Worm (Caenorhabditis elegans) whole organism, L4 larva: Measurements from ENCODE around the gene gakh-1.
A peak's percentile ranks its signal among the peaks of the same experiment; 100 is the strongest.

ENCODE experiments used
- F10B5.3 ChIP-seq: sonication (generic microtip); optimal IDR thresholded peaks from 2 replicates; lab custom pipeline; 2016; ENCODE audit warnings: mild to moderate bottlenecking, missing genetic modification characterization, missing compliant biosample characterization
- F37D6.2 ChIP-seq: sonication (generic microtip); optimal IDR thresholded peaks from 2 replicates; lab custom pipeline; 2016; ENCODE audit warnings: mild to moderate bottlenecking, missing genetic modification characterization, missing compliant biosample characterization
- F49E8.2 ChIP-seq: sonication (generic microtip); optimal IDR thresholded peaks from 2 replicates; lab custom pipeline; 2016; ENCODE audit warnings: missing compliant biosample characterization, mild to moderate bottlenecking, missing genetic modification characterization, borderline replicate concordance
- R02D3.7 ChIP-seq: fragments of 150-350 bp; sonication (generic microtip); optimal IDR thresholded peaks from 3 replicates; lab custom pipeline; 2014; ENCODE audit warnings: missing biosample characterization, missing genetic modification characterization
- Y5F2A.4 ChIP-seq: fragments of 200-800 bp; sonication (Bioruptor generic); optimal IDR thresholded peaks from 2 replicates; lab custom pipeline; 2018; ENCODE audit warnings: mild to moderate bottlenecking, missing genetic modification characterization, missing compliant biosample characterization
- ZK337.2 ChIP-seq: fragments of 200-800 bp; sonication (Bioruptor generic); IDR thresholded peaks from 2 replicates; pipeline ENCODE4 v1.3.6; 2022; ENCODE audit warnings: missing genetic modification reagents, missing genetic modification characterization, missing compliant biosample characterization
- aha-1 ChIP-seq: fragments of 150-350 bp; peaks from one replicate; lab custom pipeline; 2014; ENCODE audit warnings: missing biosample characterization, missing genetic modification characterization
- ama-1 ChIP-seq: fragments of 150-350 bp; optimal IDR thresholded peaks from 2 replicates; lab custom pipeline; 2014; ENCODE audit warnings: inconsistent platforms, mixed read lengths
- arid-1 ChIP-seq: fragments of 200-800 bp; sonication (Bioruptor generic); conservative IDR thresholded peaks from 2 replicates; pipeline ENCODE4 v1.3.6; 2022; ENCODE audit warnings: missing genetic modification reagents, missing genetic modification characterization, missing compliant biosample characterization
- ceh-20 ChIP-seq: fragments of 200-800 bp; sonication (Bioruptor generic); IDR thresholded peaks from 2 replicates; pipeline ENCODE4 v1.3.6; 2022; ENCODE audit warnings: missing genetic modification reagents, missing genetic modification characterization, missing compliant biosample characterization
- ces-1 ChIP-seq: fragments of 150-350 bp; sonication (generic microtip); optimal IDR thresholded peaks from 4 replicates; lab custom pipeline; 2014; ENCODE audit warnings: missing biosample characterization, missing genetic modification reagents, missing genetic modification characterization
- ctbp-1 ChIP-seq: fragments of 200-800 bp; sonication (Bioruptor generic); IDR thresholded peaks from 2 replicates; pipeline ENCODE4 v1.3.6; 2022; ENCODE audit warnings: missing genetic modification reagents, missing genetic modification characterization, missing compliant biosample characterization
- daf-12 ChIP-seq: fragments of 150-350 bp; optimal IDR thresholded peaks from 2 replicates; lab custom pipeline; 2014; ENCODE audit warnings: missing biosample characterization, missing genetic modification reagents, missing genetic modification characterization
- daf-16 ChIP-seq, 3 experiments: sonication (generic microtip); optimal IDR thresholded peaks; 2 replicates each; lab custom pipeline; 2016 to 2017; ENCODE audit warnings: missing genetic modification characterization in 3 of 3, missing genetic modification reagents in 3 of 3, mild to moderate bottlenecking in 2 of 3, missing compliant biosample characterization in 2 of 3, missing biosample characterization in 1 of 3, moderate library complexity in 1 of 3
- dmd-6 ChIP-seq: fragments of 200-800 bp; sonication (Bioruptor generic); IDR thresholded peaks from 2 replicates; pipeline ENCODE4 v1.3.6; 2022; ENCODE audit warnings: missing genetic modification reagents, missing genetic modification characterization, missing compliant biosample characterization
- dpl-1 ChIP-seq: fragments of 150-350 bp; optimal IDR thresholded peaks from 2 replicates; lab custom pipeline; 2014; ENCODE audit warnings: missing biosample characterization, missing genetic modification reagents, missing genetic modification characterization
- dve-1 ChIP-seq: sonication (generic microtip); optimal IDR thresholded peaks from 2 replicates; lab custom pipeline; 2017; ENCODE audit warnings: antibody characterized with exemption, mild to moderate bottlenecking, missing genetic modification characterization, missing compliant biosample characterization; ENCODE audit not compliant: insufficient read depth
- fkh-10 ChIP-seq: fragments of 150-350 bp; optimal IDR thresholded peaks from 2 replicates; lab custom pipeline; 2014; ENCODE audit warnings: missing biosample characterization, missing genetic modification reagents, missing genetic modification characterization
- hif-1 ChIP-seq, 2 experiments: sonication (generic microtip); optimal IDR thresholded peaks; 2 replicates each; lab custom pipeline; 2016 to 2017; ENCODE audit warnings: missing compliant biosample characterization in 2 of 2, missing genetic modification characterization in 2 of 2, missing genetic modification reagents in 2 of 2, missing genotype in 2 of 2, mild to moderate bottlenecking in 1 of 2
- hlh-11 ChIP-seq: fragments of 200-800 bp; sonication (Bioruptor generic); optimal IDR thresholded peaks from 2 replicates; lab custom pipeline; 2018; ENCODE audit warnings: mild to moderate bottlenecking, missing genetic modification characterization, missing compliant biosample characterization
- hlh-30 ChIP-seq: sonication (generic microtip); optimal IDR thresholded peaks from 2 replicates; lab custom pipeline; 2017; ENCODE audit warnings: antibody characterized with exemption, mild to moderate bottlenecking, missing genetic modification characterization, missing compliant biosample characterization; ENCODE audit not compliant: insufficient read depth
- hmg-1.1 ChIP-seq: fragments of 200-800 bp; sonication (Bioruptor generic); IDR thresholded peaks from 2 replicates; pipeline ENCODE4 v1.3.6; 2022; ENCODE audit warnings: missing genetic modification reagents, missing genetic modification characterization, missing compliant biosample characterization
- lin-1 ChIP-seq: fragments of 200-800 bp; sonication (Bioruptor generic); IDR thresholded peaks from 2 replicates; pipeline ENCODE4 v1.3.6; 2022; ENCODE audit warnings: missing genetic modification reagents, missing genetic modification characterization, missing compliant biosample characterization
- lin-13 ChIP-seq: fragments of 150-350 bp; optimal IDR thresholded peaks from 2 replicates; lab custom pipeline; 2014; ENCODE audit warnings: missing biosample characterization, missing genetic modification reagents, missing genetic modification characterization
- lin-15B ChIP-seq: fragments of 150-350 bp; sonication (generic microtip); optimal IDR thresholded peaks from 3 replicates; lab custom pipeline; 2014; ENCODE audit warnings: missing biosample characterization, missing genetic modification characterization
- lin-38 ChIP-seq: fragments of 200-800 bp; sonication (Bioruptor generic); IDR thresholded peaks from 2 replicates; pipeline ENCODE4 v1.3.6; 2022; ENCODE audit warnings: missing genetic modification reagents, missing genetic modification characterization, missing compliant biosample characterization
- lsy-2 ChIP-seq, 2 experiments: fragments of 150-350 bp in 1 of 2; sonication (generic microtip) in 1 of 2; optimal IDR thresholded peaks; 2 replicates each; lab custom pipeline; 2014 to 2017; ENCODE audit warnings: missing biosample characterization in 2 of 2, missing genetic modification characterization in 2 of 2
- mdl-1 ChIP-seq, 2 experiments: fragments of 150-350 bp in 1 of 2; sonication (generic microtip) in 1 of 2; optimal IDR thresholded peaks; 2 replicates each; lab custom pipeline; 2014 to 2017; ENCODE audit warnings: missing biosample characterization in 2 of 2, missing genetic modification characterization in 2 of 2
- mep-1 ChIP-seq: fragments of 150-350 bp; sonication (generic microtip); optimal IDR thresholded peaks from 3 replicates; lab custom pipeline; 2014; ENCODE audit warnings: missing biosample characterization, missing genetic modification characterization
- mxl-2 ChIP-seq: fragments of 200-800 bp; sonication (Bioruptor generic); conservative IDR thresholded peaks from 2 replicates; pipeline ENCODE4 v1.3.6; 2022; ENCODE audit warnings: missing genetic modification reagents, missing genetic modification characterization, missing compliant biosample characterization
- mxl-3 ChIP-seq: fragments of 200-800 bp; sonication (Bioruptor generic); optimal IDR thresholded peaks from 2 replicates; lab custom pipeline; 2018; ENCODE audit warnings: mild to moderate bottlenecking, missing genetic modification characterization, missing compliant biosample characterization
- nhr-11 ChIP-seq: fragments of 150-350 bp; optimal IDR thresholded peaks from 2 replicates; lab custom pipeline; 2014; ENCODE audit warnings: missing biosample characterization, missing genetic modification characterization
- nhr-25 ChIP-seq: sonication (generic microtip); optimal IDR thresholded peaks from 2 replicates; lab custom pipeline; 2017; ENCODE audit warnings: missing genetic modification characterization, mild to moderate bottlenecking, missing compliant biosample characterization, antibody characterized with exemption, moderate library complexity, borderline replicate concordance; ENCODE audit not compliant: insufficient read depth
- nhr-28 ChIP-seq: fragments of 150-350 bp; optimal IDR thresholded peaks from 2 replicates; lab custom pipeline; 2014; ENCODE audit warnings: missing biosample characterization, missing genetic modification characterization
- nhr-41 ChIP-seq: fragments of 200-800 bp; sonication (Bioruptor generic); IDR thresholded peaks from 2 replicates; pipeline ENCODE4 v1.3.6; 2022; ENCODE audit warnings: missing genetic modification reagents, missing genetic modification characterization, missing compliant biosample characterization
- nhr-6 ChIP-seq: fragments of 150-350 bp; optimal IDR thresholded peaks from 2 replicates; lab custom pipeline; 2014; ENCODE audit warnings: missing biosample characterization, missing genetic modification characterization
- nhr-76 ChIP-seq: fragments of 150-350 bp; optimal IDR thresholded peaks from 2 replicates; lab custom pipeline; 2014; ENCODE audit warnings: missing biosample characterization, missing genetic modification characterization
- nhr-77 ChIP-seq: fragments of 150-350 bp; optimal IDR thresholded peaks from 2 replicates; lab custom pipeline; 2014; ENCODE audit warnings: missing biosample characterization, missing genetic modification characterization
- php-3 ChIP-seq: fragments of 200-800 bp; sonication (Bioruptor generic); IDR thresholded peaks from 2 replicates; pipeline ENCODE4 v1.3.6; 2022; ENCODE audit warnings: missing genetic modification reagents, missing genetic modification characterization, missing compliant biosample characterization
- pqm-1 ChIP-seq: sonication (generic microtip); optimal IDR thresholded peaks from 2 replicates; lab custom pipeline; 2017; ENCODE audit warnings: missing biosample characterization, missing genetic modification characterization
- rbr-2 ChIP-seq: sonication (generic microtip); optimal IDR thresholded peaks from 2 replicates; lab custom pipeline; 2016; ENCODE audit warnings: missing genotype, missing genetic modification characterization, missing compliant biosample characterization
- set-16 ChIP-seq: fragments of 200-800 bp; sonication (Bioruptor generic); IDR thresholded peaks from 2 replicates; pipeline ENCODE4 v1.3.6; 2022; ENCODE audit warnings: missing genetic modification reagents, missing genetic modification characterization, missing compliant biosample characterization
- snpc-1.2 ChIP-seq: fragments of 200-800 bp; sonication (Bioruptor generic); IDR thresholded peaks from 2 replicates; pipeline ENCODE4 v1.3.6; 2022; ENCODE audit warnings: missing genetic modification reagents, missing genetic modification characterization, missing compliant biosample characterization
- spr-3 ChIP-seq: fragments of 200-800 bp; sonication (Bioruptor generic); optimal IDR thresholded peaks from 2 replicates; lab custom pipeline; 2018; ENCODE audit warnings: mild to moderate bottlenecking, missing genetic modification characterization, missing compliant biosample characterization
- tra-1 ChIP-seq: fragments of 200-800 bp; sonication (Bioruptor generic); IDR thresholded peaks from 2 replicates; pipeline ENCODE4 v1.3.6; 2022; ENCODE audit warnings: missing genetic modification reagents, missing genetic modification characterization, missing compliant biosample characterization
- unc-62 ChIP-seq, 3 experiments: fragments of 150-350 bp in 1 of 3; sonication (generic microtip); optimal IDR thresholded peaks in 2 of 3; peaks in 1 of 3; 1 replicate in 1 of 3; 2 replicates in 2 of 3; lab custom pipeline; 2014 to 2017; ENCODE audit warnings: missing biosample characterization in 3 of 3, missing genetic modification characterization in 3 of 3, missing genetic modification reagents in 3 of 3, missing genotype in 1 of 3
- vab-7 ChIP-seq: fragments of 200-800 bp; sonication (Bioruptor generic); IDR thresholded peaks from 2 replicates; pipeline ENCODE4 v1.3.6; 2022; ENCODE audit warnings: missing genetic modification reagents, missing genetic modification characterization, missing compliant biosample characterization
- zfp-3 ChIP-seq: fragments of 200-800 bp; sonication (Bioruptor generic); conservative IDR thresholded peaks from 2 replicates; pipeline ENCODE4 v1.3.6; 2022; ENCODE audit warnings: missing genetic modification reagents, missing genetic modification characterization, missing compliant biosample characterization

Gene gakh-1

DNA sequence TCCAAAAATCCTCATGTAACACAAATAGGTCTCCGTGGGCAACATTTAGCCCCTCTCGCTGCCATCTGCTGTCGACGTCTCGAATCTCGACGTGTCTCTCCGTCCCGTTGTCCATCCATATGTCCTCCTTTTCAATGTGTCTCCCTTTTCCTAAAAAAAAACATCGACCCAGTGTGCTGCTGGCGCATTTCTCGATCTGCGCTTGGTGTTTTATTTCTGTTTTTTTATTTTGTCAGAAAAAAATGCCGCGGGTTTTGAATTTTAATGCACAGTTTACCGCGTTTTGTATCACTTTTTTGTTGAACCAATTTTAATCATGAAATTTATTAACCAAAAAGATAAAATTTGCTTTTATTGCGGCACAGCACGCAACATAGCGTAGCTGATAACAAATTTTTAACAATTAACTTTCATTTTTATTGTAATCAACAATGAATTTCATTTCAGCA, 6.5 kb upstream of the gakh-1 start:
- 0 out of 2 replicates have a peak, but pooled peaks have one; percentile 36 for TF ChIP-seq vab-7 (GFP tag; lab: Robert Waterston, UW)
- no peak for TF ChIP-seq daf-12 (tag; lab: Kevin White, UChicago)
- TF ChIP-seq tra-1 (GFP tag; lab: Robert Waterston, UW), result 0 out of 2 replicates have a peak, but pooled peaks have one; percentile 53
- 0 out of 2 replicates have a peak, but pooled peaks have one; percentile 42 for TF ChIP-seq ctbp-1 (GFP tag; lab: Robert Waterston, UW)
- peak; percentile 71 for TF ChIP-seq dpl-1 (GFP tag; lab: Kevin White, UChicago)
- TF ChIP-seq dve-1 (tag; lab: Kevin White, UChicago), result peak; percentile 63
- peak; percentile 61 for TF ChIP-seq hlh-30 (tag; lab: Kevin White, UChicago)
- peak in 1 of 2 experiments; percentile 93 for TF ChIP-seq unc-62 (GFP tag; optimal IDR thresholded peaks at IDR 0.05 in 1 of 2; lab: Kevin White, UChicago)
- TF ChIP-seq unc-62 (tag; optimal IDR thresholded peaks at IDR 0.05; lab: Kevin White, UChicago), result no peak
- peak; percentile 54 for TF ChIP-seq F37D6.2
- TF ChIP-seq mxl-3, result peak; percentile 80
- TF ChIP-seq nhr-25 (tag; lab: Kevin White, UChicago), result no peak
- peak; percentile 59; the same call in 1 of the 2 replicates for TF ChIP-seq php-3 (GFP tag; lab: Robert Waterston, UW)
- TF ChIP-seq R02D3.7 (tag; lab: Kevin White, UChicago), result no peak
- TF ChIP-seq nhr-76, result no peak
- TF ChIP-seq set-16 (GFP tag; lab: Robert Waterston, UW), result no peak; the same call in 1 of the 2 replicates
- peak; percentile 68 for TF ChIP-seq hmg-1.1 (GFP tag; lab: Robert Waterston, UW)
- peak; percentile 51; the same call in 1 of the 2 replicates for TF ChIP-seq ceh-20 (GFP tag; lab: Robert Waterston, UW)
- TF ChIP-seq nhr-77 (tag; lab: Kevin White, UChicago), result peak; percentile 76
- peak; percentile 54 for TF ChIP-seq fkh-10 (GFP tag; lab: Kevin White, UChicago)
- TF ChIP-seq arid-1, result 0 out of 2 replicates have a peak, but pooled peaks have one; percentile 16
- peak; percentile 21 for TF ChIP-seq pqm-1
- TF ChIP-seq nhr-28, result peak; percentile 63
- TF ChIP-seq mep-1 (tag; lab: Kevin White, UChicago), result peak; percentile 83
- no peak for TF ChIP-seq nhr-41 (GFP tag; lab: Robert Waterston, UW)
- no peak for TF ChIP-seq ces-1 (GFP tag; lab: Kevin White, UChicago)
- TF ChIP-seq daf-16 (GFP tag; optimal IDR thresholded peaks at IDR 0.05; lab: Kevin White, UChicago), result peak in 1 of 2 experiments; percentile 52
- peak; percentile 68 for TF ChIP-seq daf-16 (tag; optimal IDR thresholded peaks at IDR 0.05; lab: Kevin White, UChicago)
- TF ChIP-seq lin-13, result peak; percentile 51
- TF ChIP-seq rbr-2 (tag; lab: Kevin White, UChicago), result peak; percentile 71
- peak in 1 of 2 experiments; percentile 85 for TF ChIP-seq lsy-2 (tag; optimal IDR thresholded peaks at IDR 0.05; lab: Kevin White, UChicago)
- TF ChIP-seq dmd-6 (GFP tag; lab: Robert Waterston, UW), result peak; percentile 60
- TF ChIP-seq aha-1 (tag; lab: Kevin White, UChicago), result peak; percentile 35
- TF ChIP-seq zfp-3 (GFP tag; lab: Robert Waterston, UW), result no peak
- no peak for TF ChIP-seq snpc-1.2
- TF ChIP-seq hlh-11 (tag; lab: Kevin White, UChicago), result peak; percentile 80
- TF ChIP-seq nhr-6, result peak; percentile 69
- TF ChIP-seq nhr-11 (tag; lab: Kevin White, UChicago), result peak; percentile 62
- TF ChIP-seq mdl-1 (tag; optimal IDR thresholded peaks at IDR 0.05; lab: Kevin White, UChicago), result peak in 1 of 2 experiments; percentile 71
- TF ChIP-seq hif-1 (tag; optimal IDR thresholded peaks at IDR 0.05; lab: Kevin White, UChicago), result peak in 1 of 2 experiments; percentile 29

DNA sequence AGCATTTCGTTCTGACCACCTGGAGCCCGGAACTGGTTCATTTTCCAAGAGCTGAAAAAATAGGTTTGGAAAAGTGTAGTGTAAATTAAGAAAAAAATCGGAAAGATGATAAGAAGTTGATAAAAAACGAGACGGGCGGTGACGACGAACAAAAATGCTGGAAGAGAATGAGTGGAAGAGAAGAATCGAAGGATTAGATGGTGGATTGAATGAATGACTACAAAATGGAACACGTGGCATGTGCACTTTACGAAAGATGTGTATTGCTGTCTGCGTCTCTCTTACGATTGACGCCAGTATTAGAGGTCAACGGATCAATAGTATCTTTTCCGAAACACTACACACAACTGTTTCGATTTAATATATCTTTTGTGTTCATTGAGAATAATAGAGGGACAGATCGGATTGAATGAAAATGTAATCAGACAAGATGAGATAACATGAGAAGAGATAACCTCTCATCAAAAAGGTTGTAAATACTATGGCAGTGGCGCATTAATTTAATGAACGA, 1.6 kb upstream of the gakh-1 start, which contains the start of gene sft-4:
sft-4 (minus strand) TSS at position 51 of the 511 bp plus-strand sequence.
- TF ChIP-seq Y5F2A.4 (GFP tag; lab: Kevin White, UChicago), result no peak
- no peak for TF ChIP-seq rbr-2 (tag; lab: Kevin White, UChicago)
- peak; percentile 49 for TF ChIP-seq dve-1 (tag; lab: Kevin White, UChicago)
- TF ChIP-seq mxl-2, result no peak
- TF ChIP-seq lin-38, result no peak
- TF ChIP-seq F49E8.2 (tag; lab: Kevin White, UChicago), result no peak
- TF ChIP-seq nhr-6, result no peak
- TF ChIP-seq lin-1 (GFP tag; lab: Robert Waterston, UW), result no peak
- no peak for TF ChIP-seq tra-1 (GFP tag; lab: Robert Waterston, UW)
- TF ChIP-seq dpl-1 (GFP tag; lab: Kevin White, UChicago), result no peak
- TF ChIP-seq R02D3.7 (tag; lab: Kevin White, UChicago), result no peak
- TF ChIP-seq lin-15B (tag; lab: Kevin White, UChicago), result no peak
- TF ChIP-seq F10B5.3 (tag; lab: Kevin White, UChicago), result no peak
- TF ChIP-seq ama-1, result no peak
- TF ChIP-seq ZK337.2, result no peak
- TF ChIP-seq pqm-1, result peak; percentile 65
- no peak for TF ChIP-seq spr-3 (GFP tag; lab: Kevin White, UChicago)
